Fruit fly (Drosophila melanogaster) whole organism, pupa: ENCODE measurements around the gene ND-49.

Source experiments
- CG10348 ChIP-seq: fragments of 200-800 bp; sonication (Bioruptor generic); IDR thresholded peaks from 2 replicates; pipeline ENCODE4 v1.3.6; 2022; ENCODE audit warnings: missing biosample characterization, missing genetic modification characterization
- CG12605 ChIP-seq: fragments of 200-800 bp; sonication (Bioruptor generic); IDR thresholded peaks from 2 replicates; pipeline ENCODE4 v1.3.6; 2022; ENCODE audit warnings: missing biosample characterization, missing genetic modification characterization
- CG13204 ChIP-seq: fragments of 200-800 bp; sonication (Bioruptor generic); optimal IDR thresholded peaks from 2 replicates; lab custom pipeline; 2018; ENCODE audit warnings: missing biosample characterization, mild to moderate bottlenecking, missing genetic modification characterization, moderate library complexity
- CG14655 ChIP-seq: fragments of 200-800 bp; sonication (Bioruptor generic); optimal IDR thresholded peaks from 3 replicates; lab custom pipeline; 2017; ENCODE audit warnings: mild to moderate bottlenecking, missing biosample characterization, missing genetic modification reagents, missing genetic modification characterization
- CG17806 ChIP-seq: fragments of 200-800 bp; sonication (Bioruptor generic); optimal IDR thresholded peaks from 2 replicates; lab custom pipeline; 2018; ENCODE audit warnings: missing biosample characterization, mild to moderate bottlenecking, missing genetic modification characterization, moderate library complexity
- CG32121 ChIP-seq: fragments of 200-800 bp; sonication (Bioruptor generic); IDR thresholded peaks from 2 replicates; pipeline ENCODE4 v1.3.6; 2022; ENCODE audit warnings: missing biosample characterization, missing genetic modification characterization
- CG34367 ChIP-seq: fragments of 200-800 bp; sonication (Bioruptor generic); optimal IDR thresholded peaks from 2 replicates; lab custom pipeline; 2018; ENCODE audit warnings: missing biosample characterization, mild to moderate bottlenecking, missing genetic modification characterization
- CG4496 ChIP-seq: fragments of 200-800 bp; sonication (Bioruptor generic); IDR thresholded peaks from 3 replicates; pipeline ENCODE4 v1.3.6; 2022; ENCODE audit warnings: missing biosample characterization, missing genetic modification characterization
- CG8159 ChIP-seq: fragments of 200-800 bp; sonication (Bioruptor generic); optimal IDR thresholded peaks from 3 replicates; lab custom pipeline; 2018; ENCODE audit warnings: missing biosample characterization, mild to moderate bottlenecking, missing genetic modification characterization, moderate library complexity
- CG8301 ChIP-seq: fragments of 200-800 bp; sonication (Bioruptor generic); optimal IDR thresholded peaks from 2 replicates; lab custom pipeline; 2018; ENCODE audit warnings: missing biosample characterization, mild to moderate bottlenecking, missing genetic modification characterization
- CG9948 ChIP-seq: fragments of 200-800 bp; sonication (Bioruptor generic); optimal IDR thresholded peaks from 2 replicates; lab custom pipeline; 2018; ENCODE audit warnings: missing biosample characterization, mild to moderate bottlenecking, missing genetic modification characterization, moderate library complexity
- D1 ChIP-seq: fragments of 200-800 bp; sonication (Bioruptor generic); optimal IDR thresholded peaks from 2 replicates; lab custom pipeline; 2018; ENCODE audit warnings: missing biosample characterization, mild to moderate bottlenecking, missing genetic modification characterization, moderate library complexity
- EcR ChIP-seq: fragments of 200-800 bp; sonication (Bioruptor generic); optimal IDR thresholded peaks from 3 replicates; lab custom pipeline; 2019; ENCODE audit warnings: missing biosample characterization, missing genetic modification characterization, mild to moderate bottlenecking, moderate library complexity, missing genetic modification reagents
- Ets98B ChIP-seq: fragments of 200-800 bp; sonication (Bioruptor generic); IDR thresholded peaks from 2 replicates; pipeline ENCODE4 v1.3.6; 2022; ENCODE audit warnings: missing biosample characterization, missing genetic modification characterization
- Pif1A ChIP-seq: fragments of 200-800 bp; sonication (Bioruptor generic); optimal IDR thresholded peaks from 3 replicates; lab custom pipeline; 2016; ENCODE audit warnings: missing biosample characterization, missing genetic modification characterization
- Pif1B ChIP-seq: fragments of 200-800 bp; sonication (Bioruptor generic); optimal IDR thresholded peaks from 3 replicates; lab custom pipeline; 2016; ENCODE audit warnings: missing biosample characterization, missing genetic modification characterization
- Snoo ChIP-seq: fragments of 200-800 bp; sonication (Bioruptor generic); optimal IDR thresholded peaks from 3 replicates; lab custom pipeline; 2017; ENCODE audit warnings: missing biosample characterization, mild to moderate bottlenecking, missing genetic modification characterization, inconsistent platforms
- fd96Ca ChIP-seq: fragments of 200-800 bp; sonication (Bioruptor generic); IDR thresholded peaks from 3 replicates; pipeline ENCODE4 v1.3.6; 2022; ENCODE audit warnings: missing biosample characterization, missing genetic modification characterization
- gl ChIP-seq: fragments of 200-800 bp; sonication (Bioruptor generic); optimal IDR thresholded peaks from 2 replicates; lab custom pipeline; 2018; ENCODE audit warnings: missing biosample characterization, mild to moderate bottlenecking, missing genetic modification characterization
- rn ChIP-seq: fragments of 200-800 bp; sonication (Bioruptor generic); IDR thresholded peaks from 2 replicates; pipeline ENCODE4 v1.3.6; 2022; ENCODE audit warnings: missing biosample characterization, missing genetic modification characterization

ND-49 gene

dm6 chr4:570404-571302 is 701 bp downstream of the ND-49 start:
- no peak for TF ChIP-seq CG12605
- no peak for TF ChIP-seq CG34367
- TF ChIP-seq fd96Ca (GFP tag; lab: Robert Waterston, UW) = no peak
- TF ChIP-seq CG8301 (tag; lab: Kevin White, UChicago) = no peak
- TF ChIP-seq CG14655 (GFP tag; lab: Kevin White, UChicago) = no peak
- no peak for TF ChIP-seq rn
- TF ChIP-seq CG4496 (GFP tag; lab: Robert Waterston, UW) = no peak

- TF ChIP-seq Ets98B (GFP tag; lab: Robert Waterston, UW) = no peak
- TF ChIP-seq Pif1A (GFP tag; lab: Kevin White, UChicago) = no peak
- no peak for TF ChIP-seq CG32121 (GFP tag; lab: Robert Waterston, UW)
- no peak for TF ChIP-seq CG13204
- no peak for TF ChIP-seq CG14655 (GFP tag; lab: Kevin White, UChicago)
- TF ChIP-seq fd96Ca (GFP tag; lab: Robert Waterston, UW) = no peak
- no peak for TF ChIP-seq Snoo (tag; lab: Kevin White, UChicago)
- no peak for TF ChIP-seq CG4496 (GFP tag; lab: Robert Waterston, UW)
- TF ChIP-seq CG17806 (tag; lab: Kevin White, UChicago) = no peak
- no peak for TF ChIP-seq rn
- TF ChIP-seq Pif1B (GFP tag; lab: Kevin White, UChicago) = no peak
- TF ChIP-seq CG9948 = no peak
- no peak for TF ChIP-seq CG10348 (GFP tag; lab: Robert Waterston, UW)
- TF ChIP-seq D1 (tag; lab: Kevin White, UChicago) = no peak
Measured at dm6 chr4:567285-567684, 4.1 kb downstream of the ND-49 start.

- TF ChIP-seq CG8159 (tag; lab: Kevin White, UChicago) (no peak), CG8301 (tag; lab: Kevin White, UChicago) (no peak), CG12605 (no peak), Pif1A (GFP tag; lab: Kevin White, UChicago) (peak; percentile 4), CG9948 (no peak), Pif1B (GFP tag; lab: Kevin White, UChicago) (no peak), EcR (GFP tag; lab: Kevin White, UChicago) (no peak)
Measured at dm6 chr4:558456-558855, 12.9 kb downstream of the ND-49 start.

dm6 chr4:557879-558202 is 13.5 kb downstream of the ND-49 start, which contains the start of gene Pur-alpha:
Pur-alpha (plus strand) TSS chr4:558016.
- TF ChIP-seq Pif1A (GFP tag; lab: Kevin White, UChicago) (no peak), CG34367 (no peak), EcR (GFP tag; lab: Kevin White, UChicago) (no peak), CG13204 (no peak), CG12605 (no peak), CG8301 (tag; lab: Kevin White, UChicago) (no peak)

dm6 chr4:557095-557878 is 14.1 kb downstream of the ND-49 start, which contains the start of gene Tdg:
Tdg (minus strand) TSS chr4:557854.
- peak; percentile 11 for TF ChIP-seq D1 (tag; lab: Kevin White, UChicago)
- peak; percentile 29 for TF ChIP-seq Pif1B (GFP tag; lab: Kevin White, UChicago)
- no peak; the same call in 1 of the 2 replicates for TF ChIP-seq CG12605
- peak; percentile 53 for TF ChIP-seq EcR (GFP tag; lab: Kevin White, UChicago)
- TF ChIP-seq Pif1A (GFP tag; lab: Kevin White, UChicago) = peak; percentile 2

dm6 chr4:554758-555157 is 16.6 kb downstream of the ND-49 start:
- TF ChIP-seq D1 (tag; lab: Kevin White, UChicago) (peak; percentile 45), CG9948 (no peak)

dm6 chr4:519421-519987 is 51.9 kb downstream of the ND-49 start:
- peak; percentile 28 for TF ChIP-seq gl (tag; lab: Kevin White, UChicago)
- TF ChIP-seq EcR (GFP tag; lab: Kevin White, UChicago) = peak; percentile 97
- no peak for TF ChIP-seq CG17806 (tag; lab: Kevin White, UChicago)
- peak; percentile 52 for TF ChIP-seq CG13204
